Fruit fly (Drosophila melanogaster) whole organism, embryonic: ENCODE measurements around the gene CG10345.
A peak's percentile ranks its signal among the peaks of the same experiment; 100 is the strongest.

Experiments used
- CG10321 ChIP-seq: fragments of 200-800 bp; sonication (Bioruptor generic); IDR thresholded peaks from 2 replicates; pipeline ENCODE4 v1.3.6; 2022; ENCODE audit warnings: missing biosample characterization, missing genetic modification characterization
- CG11085 ChIP-seq: fragments of 200-800 bp; sonication (Bioruptor generic); IDR thresholded peaks from 2 replicates; pipeline ENCODE4 v1.3.6; 2022; ENCODE audit warnings: missing biosample characterization, missing genetic modification characterization
- CG11247 ChIP-seq: fragments of 200-800 bp; sonication (Bioruptor generic); IDR thresholded peaks from 2 replicates; pipeline ENCODE4 v1.3.6; 2022; ENCODE audit warnings: missing biosample characterization, missing genetic modification characterization
- CG12942 ChIP-seq: fragments of 200-800 bp; sonication (Bioruptor generic); optimal IDR thresholded peaks from 3 replicates; lab custom pipeline; 2016; ENCODE audit warnings: missing biosample characterization, missing genetic modification characterization
- CG14050 ChIP-seq: fragments of 200-800 bp; sonication (Bioruptor generic); IDR thresholded peaks from 3 replicates; pipeline ENCODE4 v1.3.6; 2022; ENCODE audit warnings: missing biosample characterization, missing genetic modification characterization
- CG14441 ChIP-seq: fragments of 200-800 bp; sonication (Bioruptor generic); IDR thresholded peaks from 2 replicates; pipeline ENCODE4 v1.3.6; 2022; ENCODE audit warnings: missing biosample characterization, missing genetic modification characterization
- CG14860 ChIP-seq: fragments of 200-800 bp; sonication (Bioruptor generic); IDR thresholded peaks from 3 replicates; pipeline ENCODE4 v1.3.6; 2022; ENCODE audit warnings: missing biosample characterization, missing genetic modification characterization; ENCODE audit not compliant: partially characterized antibody
- CG15073 ChIP-seq: fragments of 200-800 bp; sonication (Bioruptor generic); optimal IDR thresholded peaks from 2 replicates; lab custom pipeline; 2016; ENCODE audit warnings: missing biosample characterization, missing genetic modification characterization
- CG15269 ChIP-seq: fragments of 200-800 bp; sonication (Bioruptor generic); optimal IDR thresholded peaks from 2 replicates; lab custom pipeline; 2018; ENCODE audit warnings: missing biosample characterization, mild to moderate bottlenecking, missing genetic modification characterization, moderate library complexity
- CG15696 ChIP-seq: fragments of 200-800 bp; sonication (Bioruptor generic); optimal IDR thresholded peaks from 2 replicates; lab custom pipeline; 2019; ENCODE audit warnings: missing biosample characterization, mild to moderate bottlenecking, missing genetic modification characterization, moderate library complexity
- CG1832 ChIP-seq: fragments of 200-800 bp; sonication (Bioruptor generic); optimal IDR thresholded peaks from 2 replicates; lab custom pipeline; 2017; ENCODE audit warnings: missing biosample characterization, mild to moderate bottlenecking, missing genetic modification characterization, inconsistent platforms
- CG2678 ChIP-seq: fragments of 200-800 bp; sonication (Bioruptor generic); optimal IDR thresholded peaks from 3 replicates; lab custom pipeline; 2019; ENCODE audit warnings: missing biosample characterization, mild to moderate bottlenecking, missing genetic modification characterization, moderate library complexity
- CG31441 ChIP-seq: fragments of 200-800 bp; sonication (Bioruptor generic); IDR thresholded peaks from 2 replicates; pipeline ENCODE4 v1.3.6; 2022; ENCODE audit warnings: missing biosample characterization, missing genetic modification characterization
- CG34224 ChIP-seq: fragments of 200-800 bp; sonication (Bioruptor generic); IDR thresholded peaks from 3 replicates; pipeline ENCODE4 v1.3.6; 2022; ENCODE audit warnings: missing biosample characterization, missing genetic modification characterization; ENCODE audit not compliant: partially characterized antibody
- CG34422 ChIP-seq: fragments of 200-800 bp; sonication (Bioruptor generic); IDR thresholded peaks from 3 replicates; pipeline ENCODE4 v1.3.6; 2022; ENCODE audit warnings: missing biosample characterization, missing genetic modification characterization
- CG4282 ChIP-seq: fragments of 200-800 bp; sonication (Bioruptor generic); optimal IDR thresholded peaks from 2 replicates; lab custom pipeline; 2016; ENCODE audit warnings: missing biosample characterization, missing genetic modification characterization
- CG4360 ChIP-seq: fragments of 200-800 bp; sonication (Bioruptor generic); IDR thresholded peaks from 2 replicates; pipeline ENCODE4 v1.3.6; 2022; ENCODE audit warnings: missing biosample characterization, missing genetic modification characterization
- CG43689 ChIP-seq: fragments of 200-800 bp; sonication (Bioruptor generic); IDR thresholded peaks from 2 replicates; pipeline ENCODE4 v1.3.6; 2022; ENCODE audit warnings: missing biosample characterization, missing genetic modification characterization
- CG4730 ChIP-seq: fragments of 200-800 bp; sonication (Bioruptor generic); IDR thresholded peaks from 2 replicates; pipeline ENCODE4 v1.3.6; 2022; ENCODE audit warnings: missing biosample characterization, missing genetic modification characterization
- CG6689 ChIP-seq: fragments of 200-800 bp; sonication (Bioruptor generic); IDR thresholded peaks from 2 replicates; pipeline ENCODE4 v1.3.6; 2022; ENCODE audit warnings: missing biosample characterization, missing genetic modification characterization
- CG7271 ChIP-seq: fragments of 200-800 bp; sonication (Bioruptor generic); optimal IDR thresholded peaks from 2 replicates; lab custom pipeline; 2018; ENCODE audit warnings: missing biosample characterization, mild to moderate bottlenecking, missing genetic modification characterization, moderate library complexity
- CG8089 ChIP-seq: fragments of 200-800 bp; sonication (Bioruptor generic); optimal IDR thresholded peaks from 3 replicates; lab custom pipeline; 2016; ENCODE audit warnings: missing biosample characterization, missing genetic modification characterization
- CG9215 ChIP-seq: fragments of 200-800 bp; sonication (Bioruptor generic); IDR thresholded peaks from 2 replicates; pipeline ENCODE4 v1.3.6; 2022; ENCODE audit warnings: missing biosample characterization, missing genetic modification characterization
- CrebB ChIP-seq: fragments of 200-800 bp; sonication (Bioruptor generic); optimal IDR thresholded peaks from 3 replicates; lab custom pipeline; 2018; ENCODE audit warnings: missing biosample characterization, mild to moderate bottlenecking, missing genetic modification characterization
- Dip2 ChIP-seq: fragments of 200-800 bp; sonication (Bioruptor generic); IDR thresholded peaks from 2 replicates; pipeline ENCODE4 v1.3.6; 2022; ENCODE audit warnings: missing biosample characterization, missing genetic modification characterization
- E2f1 ChIP-seq: fragments of 200-800 bp; sonication (Bioruptor generic); IDR thresholded peaks from 2 replicates; pipeline ENCODE4 v1.3.6; 2022; ENCODE audit warnings: missing biosample characterization, missing genetic modification characterization
- HLH3B ChIP-seq: fragments of 200-800 bp; sonication (Bioruptor generic); IDR thresholded peaks from 2 replicates; pipeline ENCODE4 v1.3.6; 2022; ENCODE audit warnings: missing biosample characterization, missing genetic modification characterization
- Hsf ChIP-seq: fragments of 200-800 bp; sonication (Bioruptor generic); optimal IDR thresholded peaks from 3 replicates; lab custom pipeline; 2016; ENCODE audit warnings: missing biosample characterization, missing genetic modification characterization
- Max ChIP-seq: fragments of 200-800 bp; sonication (Bioruptor generic); optimal IDR thresholded peaks from 2 replicates; lab custom pipeline; 2016; ENCODE audit warnings: missing biosample characterization, mild to moderate bottlenecking, missing genetic modification characterization
- Neu2 ChIP-seq: fragments of 200-800 bp; sonication (Bioruptor generic); optimal IDR thresholded peaks from 3 replicates; lab custom pipeline; 2016; ENCODE audit warnings: missing biosample characterization, missing genetic modification characterization, borderline replicate concordance
- NfI ChIP-seq: fragments of 200-800 bp; sonication (Bioruptor generic); optimal IDR thresholded peaks from 3 replicates; lab custom pipeline; 2018; ENCODE audit warnings: missing biosample characterization, mild to moderate bottlenecking, missing genetic modification characterization, moderate library complexity
- Six4 ChIP-seq: fragments of 200-800 bp; sonication (Bioruptor generic); optimal IDR thresholded peaks from 2 replicates; lab custom pipeline; 2016; ENCODE audit warnings: missing biosample characterization, missing genetic modification characterization
- al ChIP-seq: fragments of 200-800 bp; sonication (Bioruptor generic); IDR thresholded peaks from 2 replicates; pipeline ENCODE4 v1.3.6; 2022; ENCODE audit warnings: missing biosample characterization, missing genetic modification characterization
- az2 ChIP-seq: fragments of 200-800 bp; sonication (Bioruptor generic); optimal IDR thresholded peaks from 3 replicates; lab custom pipeline; 2016; ENCODE audit warnings: missing biosample characterization, missing genetic modification characterization
- btn ChIP-seq: fragments of 200-800 bp; sonication (Bioruptor generic); optimal IDR thresholded peaks from 2 replicates; lab custom pipeline; 2016; ENCODE audit warnings: missing biosample characterization, missing genetic modification characterization
- caup ChIP-seq: fragments of 200-800 bp; sonication (Bioruptor generic); optimal IDR thresholded peaks from 3 replicates; lab custom pipeline; 2017; ENCODE audit warnings: missing biosample characterization, mild to moderate bottlenecking, missing genetic modification characterization, moderate library complexity; ENCODE audit not compliant: severe bottlenecking
- dimm ChIP-seq: fragments of 200-800 bp; sonication (Bioruptor generic); IDR thresholded peaks from 2 replicates; pipeline ENCODE4 v1.3.6; 2022; ENCODE audit warnings: missing biosample characterization, missing genetic modification characterization
- dpn ChIP-seq, 2 experiments: fragments of 200-800 bp; sonication (Bioruptor generic); optimal IDR thresholded peaks; 3 replicates each; lab custom pipeline; 2016; ENCODE audit warnings: missing biosample characterization in 2 of 2, missing genetic modification characterization in 2 of 2
- grau ChIP-seq: fragments of 200-800 bp; optimal IDR thresholded peaks from 3 replicates; lab custom pipeline; 2019; ENCODE audit warnings: missing biosample characterization, mild to moderate bottlenecking, missing genetic modification characterization, moderate library complexity
- gro ChIP-seq: fragments of 200-800 bp; sonication (Bioruptor generic); optimal IDR thresholded peaks from 2 replicates; lab custom pipeline; 2016; ENCODE audit warnings: missing biosample characterization, missing genetic modification characterization
- hth ChIP-seq: fragments of >200 bp; optimal IDR thresholded peaks from 2 replicates; lab custom pipeline; 2017; ENCODE audit warnings: inconsistent platforms
- jumu ChIP-seq: fragments of 200-800 bp; sonication (Bioruptor generic); optimal IDR thresholded peaks from 3 replicates; lab custom pipeline; 2016; ENCODE audit warnings: missing biosample characterization, missing genetic modification characterization
- luna ChIP-seq: fragments of 200-800 bp; sonication (Bioruptor generic); optimal IDR thresholded peaks from 2 replicates; lab custom pipeline; 2016; ENCODE audit warnings: missing biosample characterization, missing genetic modification characterization
- maf-S ChIP-seq: fragments of 200-800 bp; sonication (Bioruptor generic); optimal IDR thresholded peaks from 2 replicates; lab custom pipeline; 2016; ENCODE audit warnings: missing biosample characterization, missing genetic modification characterization
- nom ChIP-seq: fragments of 200-800 bp; sonication (Bioruptor generic); optimal IDR thresholded peaks from 2 replicates; lab custom pipeline; 2017; ENCODE audit warnings: missing biosample characterization, missing genetic modification characterization, mild to moderate bottlenecking, moderate library complexity, missing genetic modification reagents
- repo ChIP-seq: fragments of 200-800 bp; sonication (Bioruptor generic); optimal IDR thresholded peaks from 2 replicates; lab custom pipeline; 2016; ENCODE audit warnings: missing biosample characterization, missing genetic modification characterization
- sima ChIP-seq: fragments of 200-800 bp; sonication (Bioruptor generic); optimal IDR thresholded peaks from 2 replicates; lab custom pipeline; 2016; ENCODE audit warnings: missing biosample characterization, missing genetic modification characterization
- stc ChIP-seq: fragments of 200-800 bp; sonication (Bioruptor generic); IDR thresholded peaks from 2 replicates; pipeline ENCODE4 v1.3.6; 2022; ENCODE audit warnings: missing biosample characterization, missing genetic modification characterization
- tll ChIP-seq, 2 experiments: fragments of 200-800 bp in 1 of 2; fragments of >200 bp in 1 of 2; sonication (Bioruptor generic) in 1 of 2; optimal IDR thresholded peaks; 2 replicates each; lab custom pipeline; 2017 to 2019; ENCODE audit warnings: missing biosample characterization in 2 of 2, missing genetic modification characterization in 2 of 2, mild to moderate bottlenecking in 1 of 2, moderate library complexity in 1 of 2
- ttk ChIP-seq: fragments of 200-800 bp; sonication (Bioruptor generic); IDR thresholded peaks from 2 replicates; pipeline ENCODE4 v2.1.2; 2022; ENCODE audit warnings: missing biosample characterization, missing genetic modification characterization
- zfh1 ChIP-seq: fragments of 200-800 bp; sonication (Bioruptor generic); IDR thresholded peaks from 3 replicates; pipeline ENCODE4 v1.3.6; 2022; ENCODE audit warnings: missing biosample characterization, missing genetic modification characterization

The CG10345 gene

DNA sequence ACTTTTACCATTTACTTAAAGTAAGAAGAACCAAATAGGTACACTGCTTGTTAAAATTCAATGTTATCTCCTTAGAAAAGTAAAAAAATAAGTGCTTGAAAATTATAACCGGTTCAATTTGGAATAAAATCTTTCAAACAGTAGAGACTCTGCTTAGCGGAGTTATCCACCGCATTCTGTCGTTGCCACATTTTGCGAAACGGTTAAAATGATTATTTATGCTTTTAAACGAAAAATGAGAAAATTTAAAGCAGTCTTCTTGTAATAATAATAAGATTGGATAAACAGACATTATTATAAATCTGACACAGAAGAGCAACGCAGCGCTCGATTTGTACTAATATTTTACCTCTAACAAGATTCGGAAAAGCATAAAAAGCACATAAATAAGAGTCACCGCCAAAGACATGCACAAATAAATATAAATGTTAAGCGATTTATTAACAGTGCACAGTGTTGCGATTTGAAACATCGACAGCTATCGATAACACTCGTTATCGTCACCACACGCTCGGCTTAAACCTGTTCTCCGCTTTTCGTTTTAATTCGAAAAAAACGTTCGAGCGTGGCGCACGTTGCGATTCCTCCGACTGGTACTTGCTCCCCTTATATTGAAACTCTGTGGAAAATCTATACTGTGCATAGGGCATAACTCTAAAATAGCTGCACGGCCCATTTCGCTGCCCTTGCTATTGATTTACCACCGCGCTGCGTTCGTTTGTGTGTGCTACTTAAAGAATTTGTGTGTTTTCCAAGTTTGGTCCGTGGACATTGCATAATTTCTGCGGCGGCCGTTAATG, 20.3 kb upstream of the CG10345 start, which contains the start of gene Fas1 (continued):
- TF ChIP-seq hth (lab: Kevin White, UChicago) (no peak), CG9215 (no peak), luna (GFP tag; lab: Kevin White, UChicago) (no peak), dimm (GFP tag; lab: Robert Waterston, UW) (no peak), CG12942 (GFP tag; lab: Kevin White, UChicago) (no peak), Six4 (GFP tag; lab: Kevin White, UChicago) (no peak), az2 (GFP tag; lab: Kevin White, UChicago) (no peak), HLH3B (no peak), CG7271 (tag; lab: Kevin White, UChicago) (no peak), CG10321 (no peak), dpn (GFP tag; optimal IDR thresholded peaks at IDR 0.05; lab: Kevin White, UChicago) (no peak), caup (no peak), repo (no peak), NfI (GFP tag; lab: Kevin White, UChicago) (no peak), gro (GFP tag; lab: Kevin White, UChicago) (no peak), btn (GFP tag; lab: Kevin White, UChicago) (no peak), Hsf (GFP tag; lab: Kevin White, UChicago) (no peak), CG6689 (no peak), Dip2 (GFP tag; lab: Robert Waterston, UW) (no peak), CG4282 (GFP tag; lab: Kevin White, UChicago) (no peak), al (GFP tag; lab: Robert Waterston, UW) (no peak), CG4360 (GFP tag; lab: Robert Waterston, UW) (no peak), Neu2 (GFP tag; lab: Kevin White, UChicago) (no peak), Max (GFP tag; lab: Kevin White, UChicago) (no peak), nom (GFP tag; lab: Kevin White, UChicago) (peak; percentile 20), CG15269 (tag; lab: Kevin White, UChicago) (no peak), CG14860 (GFP tag; lab: Robert Waterston, UW) (peak; percentile 44; the same call in 1 of the 3 replicates), zfh1 (GFP tag; lab: Robert Waterston, UW) (no peak), CG34422 (GFP tag; lab: Robert Waterston, UW) (no peak), sima (GFP tag; lab: Kevin White, UChicago) (no peak), CG1832 (no peak), CG8089 (GFP tag; lab: Kevin White, UChicago) (peak; percentile 15), tll (GFP tag; optimal IDR thresholded peaks at IDR 0.05; lab: Kevin White, UChicago) (no peak), CG43689 (GFP tag; lab: Robert Waterston, UW) (no peak), CG31441 (GFP tag; lab: Robert Waterston, UW) (no peak), CG14050 (GFP tag; lab: Robert Waterston, UW) (no peak), CG2678 (no peak), CG11085 (no peak), CG14441 (GFP tag; lab: Robert Waterston, UW) (no peak), E2f1 (GFP tag; lab: Robert Waterston, UW) (no peak), CG15073 (no peak), CG4730 (GFP tag; lab: Robert Waterston, UW) (no peak), ttk (GFP tag; lab: Robert Waterston, UW) (no peak), stc (GFP tag; lab: Robert Waterston, UW) (peak; percentile 9; the same call in 1 of the 2 replicates), CG15696 (tag; lab: Kevin White, UChicago) (no peak), CG34224 (GFP tag; lab: Robert Waterston, UW) (peak; percentile 60), grau (tag; lab: Kevin White, UChicago) (no peak), jumu (no peak), maf-S (no peak), CrebB (tag; lab: Kevin White, UChicago) (no peak), CG11247 (GFP tag; lab: Robert Waterston, UW) (no peak)
